Worm (Caenorhabditis elegans): ENCODE results near the gene gfm-1.

DNA sequence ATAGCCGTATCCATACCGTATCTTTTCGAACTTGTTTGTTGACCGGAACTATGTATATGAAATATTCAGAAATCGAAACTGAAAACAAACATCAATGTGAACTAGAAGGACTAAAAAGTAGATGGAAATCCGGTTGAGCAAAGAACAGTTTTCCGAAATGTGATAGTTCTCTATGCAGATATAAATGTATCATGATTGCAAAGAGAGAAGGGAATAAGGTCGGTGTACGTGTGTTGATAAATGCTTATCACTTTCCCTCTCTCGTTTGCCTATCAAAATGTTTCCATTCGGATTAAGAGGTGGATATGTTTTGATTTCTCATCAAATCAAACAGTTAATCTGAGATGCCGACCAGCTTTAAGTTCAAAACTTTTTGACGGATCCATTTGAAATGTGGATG lies 31.0 kb downstream of the gfm-1 start:
- TF ChIP-seq ets-7 (tag; optimal IDR thresholded peaks at IDR 0.05) (no peak), flt-1 (GFP tag; IDR thresholded peaks at IDR 0.05) (no peak), ama-1 (optimal IDR thresholded peaks at IDR 0.05) (no peak), ceh-13 (GFP tag; optimal IDR thresholded peaks at IDR 0.05) (no peak), hmbx-1 (tag; optimal IDR thresholded peaks at IDR 0.05) (no peak), scrt-1 (GFP tag; IDR thresholded peaks at IDR 0.05) (no peak), sea-1 (GFP tag; conservative IDR thresholded peaks at IDR 0.05) (no peak), pes-1 (GFP tag; IDR thresholded peaks at IDR 0.05) (no peak)
